Worm (Caenorhabditis elegans): ENCODE results near the gene ttr-25.

ttr-25 gene

ce11 chrV:18573199-18573598 lies 16.7 kb downstream of the ttr-25 start:
- TF ChIP-seq snpc-4 (tag; optimal IDR thresholded peaks at IDR 0.05) (no peak), aha-1 (tag; optimal IDR thresholded peaks at IDR 0.05) (no peak), nhr-84 (tag; optimal IDR thresholded peaks at IDR 0.05) (no peak), lsy-2 (tag; optimal IDR thresholded peaks at IDR 0.05) (peak in 1 of 2 experiments; percentile 59), hlh-4 (tag; optimal IDR thresholded peaks at IDR 0.05) (no peak), sptf-1 (tag; optimal IDR thresholded peaks at IDR 0.05) (no peak), nhr-85 (tag) (peak; percentile 72), C16A3.4 (tag; optimal IDR thresholded peaks at IDR 0.05) (no peak), efl-1 (optimal IDR thresholded peaks at IDR 0.05) (no peak), efl-1 (GFP tag; optimal IDR thresholded peaks at IDR 0.05 in 1 of 2) (no peak), tbx-2 (tag; optimal IDR thresholded peaks at IDR 0.05) (no peak)

- TF ChIP-seq efl-1 (optimal IDR thresholded peaks at IDR 0.05) (no peak), efl-1 (GFP tag; optimal IDR thresholded peaks at IDR 0.05 in 1 of 2) (peak in 1 of 2 experiments; percentile 91), ceh-82 (tag; optimal IDR thresholded peaks at IDR 0.05) (no peak), C34B4.2 (tag; optimal IDR thresholded peaks at IDR 0.05) (no peak), lsy-2 (tag; optimal IDR thresholded peaks at IDR 0.05) (peak in 1 of 2 experiments; percentile 16), ceh-63 (GFP tag; optimal IDR thresholded peaks at IDR 0.05) (no peak)
Measured at ce11 chrV:18575084-18575483, 18.6 kb downstream of the ttr-25 start.

DNA sequence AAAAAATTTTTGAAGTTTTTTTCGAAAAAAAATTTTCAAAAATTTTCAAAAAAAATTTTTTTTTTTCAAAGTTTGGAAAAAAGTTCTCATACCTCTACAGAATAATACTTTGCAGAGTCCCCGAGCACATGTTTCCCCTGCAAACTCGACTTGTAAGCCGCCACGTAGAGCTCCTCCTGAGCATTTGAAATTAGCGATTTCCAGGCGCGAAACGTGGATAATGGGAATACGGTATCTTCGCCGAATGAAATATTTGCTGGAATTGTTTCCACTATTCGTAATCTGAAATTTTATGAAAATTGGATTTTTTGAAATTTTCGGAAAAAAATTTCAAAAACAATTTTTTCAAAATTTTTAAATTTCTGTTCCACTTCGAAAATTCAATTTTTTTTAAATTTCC lies 19.6 kb downstream of the ttr-25 start:
- TF ChIP-seq ces-1 (GFP tag; optimal IDR thresholded peaks at IDR 0.05), result no peak
- TF ChIP-seq unc-98 (GFP tag; IDR thresholded peaks at IDR 0.05), result no peak
- no peak for TF ChIP-seq dsc-1 (tag; optimal IDR thresholded peaks at IDR 0.05)
- no peak for TF ChIP-seq pag-3 (tag; optimal IDR thresholded peaks at IDR 0.05; ENCODE audit: borderline replicate concordance, insufficient read depth)
- no peak for TF ChIP-seq hpl-2 (GFP tag; optimal IDR thresholded peaks at IDR 0.05)
- no peak for TF ChIP-seq ceh-88 (GFP tag; IDR thresholded peaks at IDR 0.05)
- TF ChIP-seq skn-1 (tag; optimal IDR thresholded peaks at IDR 0.05), result no peak
- TF ChIP-seq lsy-2 (tag; optimal IDR thresholded peaks at IDR 0.05), result no peak
- TF ChIP-seq aly-2 (tag; optimal IDR thresholded peaks at IDR 0.05), result no peak
- TF ChIP-seq zag-1 (tag; optimal IDR thresholded peaks at IDR 0.05), result no peak

DNA sequence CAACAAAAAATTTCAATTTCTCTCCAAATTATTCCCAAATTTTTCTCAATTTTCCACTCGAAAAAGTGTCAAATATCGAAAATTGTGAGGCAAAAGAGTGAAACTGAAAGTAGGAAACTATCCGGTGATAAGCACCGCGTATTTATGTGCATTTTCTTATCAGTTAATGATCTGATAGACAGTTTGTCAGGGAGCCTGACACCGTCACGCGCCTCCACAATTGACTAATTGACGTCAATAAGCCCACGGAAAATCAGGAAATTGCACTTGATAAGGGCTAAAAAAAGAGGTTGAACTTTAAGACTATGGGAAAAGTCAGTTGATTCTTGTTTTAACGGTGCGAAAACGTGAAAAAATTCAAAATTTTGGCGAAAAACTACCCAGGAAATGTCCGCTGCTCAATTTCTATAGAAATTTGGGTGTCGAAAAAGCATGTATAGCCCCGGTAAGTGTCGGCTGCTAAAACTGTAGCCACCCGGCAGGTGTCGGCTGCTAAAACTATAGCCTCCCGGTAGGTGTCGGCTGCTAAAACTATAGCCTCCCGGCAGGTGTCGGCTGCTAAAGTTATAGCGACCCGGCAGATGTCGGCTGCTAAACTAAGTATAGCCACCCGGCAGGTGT lies 21.1 kb downstream of the ttr-25 start:
- TF ChIP-seq jun-1 (tag; optimal IDR thresholded peaks at IDR 0.05), result no peak
- TF ChIP-seq efl-1 (optimal IDR thresholded peaks at IDR 0.05), result no peak
- TF ChIP-seq efl-1 (GFP tag; optimal IDR thresholded peaks at IDR 0.05 in 1 of 2), result peak in 1 of 2 experiments; percentile 71
- no peak for TF ChIP-seq lir-3 (tag; optimal IDR thresholded peaks at IDR 0.05; ENCODE audit: poor library complexity)
- no peak for TF ChIP-seq fkh-10 (GFP tag; optimal IDR thresholded peaks at IDR 0.05)
- TF ChIP-seq mdl-1 (tag; optimal IDR thresholded peaks at IDR 0.05), result peak in 1 of 2 experiments; percentile 37
- TF ChIP-seq lin-35 (GFP tag; optimal IDR thresholded peaks at IDR 0.05), result peak in 1 of 2 experiments; percentile 61
- peak; percentile 44 for TF ChIP-seq nhr-90 (tag; optimal IDR thresholded peaks at IDR 0.05; ENCODE audit: poor library complexity)
- TF ChIP-seq C04F5.9 (tag; optimal IDR thresholded peaks at IDR 0.05), result no peak
- no peak for TF ChIP-seq ztf-11 (tag; optimal IDR thresholded peaks at IDR 0.05)
- no peak for TF ChIP-seq unc-30 (tag; optimal IDR thresholded peaks at IDR 0.05)
- TF ChIP-seq nhr-71 (tag; optimal IDR thresholded peaks at IDR 0.05), result peak; percentile 28
- no peak for TF ChIP-seq unc-130 (tag; optimal IDR thresholded peaks at IDR 0.05)
- TF ChIP-seq fos-1 (tag; optimal IDR thresholded peaks at IDR 0.05), result no peak
- peak; percentile 35 for TF ChIP-seq tlp-1 (tag; optimal IDR thresholded peaks at IDR 0.05)
- TF ChIP-seq snpc-4 (tag; optimal IDR thresholded peaks at IDR 0.05), result peak; percentile 3
- TF ChIP-seq C16A3.4 (tag; optimal IDR thresholded peaks at IDR 0.05), result no peak
- peak; percentile 28 for TF ChIP-seq nhr-19 (GFP tag; conservative IDR thresholded peaks at IDR 0.05)
- TF ChIP-seq aha-1 (tag; optimal IDR thresholded peaks at IDR 0.05), result no peak
- peak; percentile 97 for TF ChIP-seq elt-2 (tag; optimal IDR thresholded peaks at IDR 0.05)
- peak; percentile 19 for TF ChIP-seq nhr-20 (tag; optimal IDR thresholded peaks at IDR 0.05)
- TF ChIP-seq egl-13 (tag; optimal IDR thresholded peaks at IDR 0.05), result no peak
- TF ChIP-seq fkh-8 (tag; optimal IDR thresholded peaks at IDR 0.05), result no peak
- TF ChIP-seq mep-1 (tag; optimal IDR thresholded peaks at IDR 0.05), result no peak
- no peak for TF ChIP-seq grh-1 (GFP tag; IDR thresholded peaks at IDR 0.05)

Data from whole organism, L1 larva.